Fruit fly (Drosophila melanogaster) whole organism, embryonic: Measurements from ENCODE around the gene CG2816.

ENCODE experiments used
- CG1024 ChIP-seq: fragments of 200-800 bp; sonication (Bioruptor generic); IDR thresholded peaks from 2 replicates; pipeline ENCODE4 v1.3.6; 2022; ENCODE audit warnings: missing biosample characterization, missing genetic modification characterization
- CG11398 ChIP-seq: fragments of 200-800 bp; sonication (Bioruptor generic); optimal IDR thresholded peaks from 2 replicates; lab custom pipeline; 2016; ENCODE audit warnings: missing biosample characterization, missing genetic modification characterization
- CG11560 ChIP-seq: fragments of 200-800 bp; sonication (Bioruptor generic); IDR thresholded peaks from 3 replicates; pipeline ENCODE4 v1.3.6; 2022; ENCODE audit warnings: missing biosample characterization, missing genetic modification characterization
- CG30403 ChIP-seq: fragments of 200-800 bp; sonication (Bioruptor generic); optimal IDR thresholded peaks from 3 replicates; lab custom pipeline; 2016; ENCODE audit warnings: missing biosample characterization, missing genetic modification characterization
- D19B ChIP-seq: fragments of 200-800 bp; sonication (Bioruptor generic); optimal IDR thresholded peaks from 2 replicates; lab custom pipeline; 2017; ENCODE audit warnings: missing biosample characterization, mild to moderate bottlenecking, missing genetic modification characterization
- Hr78 ChIP-seq, 2 experiments: fragments of 200-800 bp in 1 of 2; fragments of >200 bp in 1 of 2; sonication (Bioruptor generic) in 1 of 2; optimal IDR thresholded peaks; 2 replicates each; lab custom pipeline; 2017 to 2019; ENCODE audit warnings: missing biosample characterization in 2 of 2, missing genetic modification characterization in 2 of 2, mild to moderate bottlenecking in 1 of 2, moderate library complexity in 1 of 2
- Sin3A ChIP-seq: fragments of >200 bp; optimal IDR thresholded peaks from 2 replicates; lab custom pipeline; 2018
- mam ChIP-seq: fragments of 200-800 bp; sonication (Bioruptor generic); optimal IDR thresholded peaks from 3 replicates; lab custom pipeline; 2016; ENCODE audit warnings: missing biosample characterization, missing genetic modification characterization
- zen ChIP-seq: fragments of 200-800 bp; sonication (Bioruptor generic); optimal IDR thresholded peaks from 3 replicates; lab custom pipeline; 2018; ENCODE audit warnings: missing biosample characterization, mild to moderate bottlenecking, missing genetic modification characterization, moderate library complexity

- no peak for TF ChIP-seq mam (GFP tag; lab: Kevin White, UChicago)
- TF ChIP-seq Sin3A (lab: Kevin White, UChicago): no peak
- no peak for TF ChIP-seq zen (tag; lab: Kevin White, UChicago)
- TF ChIP-seq CG11398 (GFP tag; lab: Kevin White, UChicago): no peak
- no peak for TF ChIP-seq CG11560 (tag; lab: Robert Waterston, UW)
- no peak for TF ChIP-seq Hr78 (GFP tag; optimal IDR thresholded peaks at IDR 0.05; lab: Kevin White, UChicago)
- peak; percentile 7 for TF ChIP-seq CG30403 (GFP tag; lab: Kevin White, UChicago)
- no peak for TF ChIP-seq CG1024 (GFP tag; lab: Robert Waterston, UW)
- TF ChIP-seq D19B (GFP tag; lab: Kevin White, UChicago): no peak
These were observed 34.2 kb downstream of the CG2816 start for dm6 chr2L:3737682-3738081.
